Fruit fly (Drosophila melanogaster) whole organism: Measurements from ENCODE around the gene CG46339.

ENCODE experiments used
- CG8478 ChIP-seq: fragments of >200 bp; optimal IDR thresholded peaks from 2 replicates; lab custom pipeline; 2018; ENCODE audit warnings: inconsistent platforms
- Dll ChIP-seq: fragments of >200 bp; optimal IDR thresholded peaks from 2 replicates; lab custom pipeline; 2017
- EcR ChIP-seq, 2 experiments: fragments of >200 bp; optimal IDR thresholded peaks; 2 replicates each; lab custom pipeline; 2017; ENCODE audit warnings: missing biosample characterization in 2 of 2, missing genetic modification characterization in 2 of 2, missing genetic modification reagents in 2 of 2
- psq ChIP-seq: fragments of >200 bp; optimal IDR thresholded peaks from 2 replicates; lab custom pipeline; 2017

DNA sequence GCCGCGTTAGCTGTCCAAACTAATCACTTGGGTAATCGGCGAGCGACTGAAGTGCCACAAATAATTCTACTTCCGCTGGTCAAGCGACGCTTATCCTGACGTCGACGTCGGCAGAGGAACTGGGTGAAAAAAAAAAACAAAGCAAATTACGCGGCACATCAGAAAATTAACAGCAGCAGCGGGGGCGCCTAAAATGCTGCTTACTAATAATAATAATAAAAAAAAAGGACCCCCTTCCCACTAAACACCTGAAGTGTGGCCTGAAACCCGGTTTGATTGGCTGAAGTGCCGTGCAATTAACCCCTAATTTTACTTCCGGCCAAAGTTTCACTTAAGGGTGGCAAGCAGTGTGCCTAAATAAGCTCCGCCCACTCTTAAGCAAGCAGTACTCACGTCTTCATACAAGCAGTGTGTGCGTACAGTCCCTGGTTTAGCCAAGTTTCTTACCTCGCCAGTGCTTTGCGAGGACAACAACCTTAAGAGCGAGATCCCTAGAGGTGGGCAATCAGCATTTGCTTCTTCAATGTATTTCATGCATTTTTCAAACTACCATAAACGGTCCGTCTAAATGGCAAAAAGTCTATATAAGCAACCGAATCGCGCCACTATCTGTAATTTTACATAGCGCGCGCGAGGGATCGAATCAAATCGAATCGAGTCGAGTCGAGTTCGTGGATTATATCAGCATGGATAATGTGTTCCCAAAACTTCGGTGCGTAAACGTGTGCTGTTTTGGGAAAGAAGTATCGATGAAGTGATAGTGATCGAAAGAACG is 34.3 kb upstream of the CG46339 start, which contains the start of the genes ro and T48:
- TF ChIP-seq psq (no peak), Dll (lab: Kevin White, UChicago) (no peak), EcR (GFP tag; optimal IDR thresholded peaks at IDR 0.05; lab: Kevin White, UChicago) (no peak), CG8478 (lab: Kevin White, UChicago) (no peak)
